Fruit fly (Drosophila melanogaster): ENCODE measurements around the gene CG32235.
A peak's percentile ranks its signal among the peaks of the same experiment; 100 is the strongest.

CG32235 gene

DNA sequence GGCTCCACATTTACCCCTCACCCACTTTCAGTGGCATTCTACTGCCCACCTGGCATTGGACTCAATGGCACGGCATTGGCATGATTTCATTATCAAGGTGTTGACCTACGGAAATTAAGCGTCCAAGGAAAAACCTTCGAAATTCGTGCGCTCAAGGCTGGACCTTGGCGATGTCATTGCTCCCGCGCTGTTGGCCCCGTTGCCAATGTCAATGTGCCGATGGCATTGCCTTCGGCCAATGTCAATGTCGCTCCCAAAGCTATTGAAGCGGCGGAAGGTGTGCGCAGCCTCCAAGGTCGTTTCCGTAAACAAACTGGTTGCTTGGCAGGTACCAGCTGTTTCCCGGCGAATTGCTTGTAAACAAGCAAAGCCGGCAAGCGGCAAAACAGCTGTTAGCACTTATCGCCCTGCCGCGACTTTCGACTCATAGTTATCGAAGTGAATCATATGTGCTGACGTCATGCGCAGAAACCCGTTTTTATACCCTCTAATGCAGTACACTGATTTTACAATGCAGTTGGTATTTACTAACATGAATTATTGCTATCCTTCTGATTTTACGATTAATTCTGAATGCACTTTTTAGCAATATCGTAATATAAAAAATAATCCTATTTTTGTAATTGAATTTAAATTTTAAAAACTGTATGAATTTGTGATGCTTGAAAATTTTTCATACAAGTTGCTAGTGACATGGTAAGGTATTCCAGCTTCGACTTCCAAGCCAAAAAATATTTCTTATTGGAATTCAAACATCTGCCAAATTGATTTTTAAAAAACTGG lies 35.7 kb downstream of the CG32235 start (continued):
- TF ChIP-seq Trl (optimal IDR thresholded peaks at IDR 0.05): no peak
- TF ChIP-seq Trl (GFP tag; optimal IDR thresholded peaks at IDR 0.05): peak; percentile 89
- no peak for TF ChIP-seq nau (GFP tag; optimal IDR thresholded peaks at IDR 0.05)
- TF ChIP-seq Oli (tag; optimal IDR thresholded peaks at IDR 0.05): peak; percentile 96
- TF ChIP-seq CG8388 (GFP tag; optimal IDR thresholded peaks at IDR 0.05): peak; percentile 92
- peak; percentile 94 for TF ChIP-seq CG13775 (GFP tag; optimal IDR thresholded peaks at IDR 0.05)
- no peak for TF ChIP-seq CG8290 (GFP tag; optimal IDR thresholded peaks at IDR 0.05)
- peak in 1 of 2 experiments; percentile 53 for TF ChIP-seq CG8290 (tag; optimal IDR thresholded peaks at IDR 0.05)
- TF ChIP-seq Dek (tag; optimal IDR thresholded peaks at IDR 0.05): peak; percentile 92
- TF ChIP-seq CG9609 (GFP tag; optimal IDR thresholded peaks at IDR 0.05): peak; percentile 81
- TF ChIP-seq dysf (GFP tag; IDR thresholded peaks at IDR 0.05): peak; percentile 98
- peak; percentile 91 for TF ChIP-seq zen (tag; optimal IDR thresholded peaks at IDR 0.05)
- TF ChIP-seq CG6854 (GFP tag; optimal IDR thresholded peaks at IDR 0.05): peak; percentile 92
- peak; percentile 79 for TF ChIP-seq CG5180 (GFP tag; optimal IDR thresholded peaks at IDR 0.05)
- TF ChIP-seq Neu2 (GFP tag; optimal IDR thresholded peaks at IDR 0.05; ENCODE audit: borderline replicate concordance): peak; percentile 67
- TF ChIP-seq nerfin-2 (GFP tag; IDR thresholded peaks at IDR 0.05; ENCODE audit: partially characterized antibody): no peak
- peak; percentile 72 for TF ChIP-seq NC2α (GFP tag; optimal IDR thresholded peaks at IDR 0.05)
- peak; percentile 85 for TF ChIP-seq sim (GFP tag; IDR thresholded peaks at IDR 0.05)
- peak; percentile 94 for TF ChIP-seq CG14050 (GFP tag; IDR thresholded peaks at IDR 0.05)
- peak; percentile 93 for TF ChIP-seq CG14710 (tag; optimal IDR thresholded peaks at IDR 0.05)
- peak; percentile 76 for TF ChIP-seq TFAM (GFP tag; optimal IDR thresholded peaks at IDR 0.05)
- peak; percentile 89 for TF ChIP-seq CG3065 (GFP tag; optimal IDR thresholded peaks at IDR 0.05)
- TF ChIP-seq oc (tag; optimal IDR thresholded peaks at IDR 0.05): peak; percentile 95
- peak; percentile 54; the same call in 1 of the 2 replicates for TF ChIP-seq Bgb (GFP tag; IDR thresholded peaks at IDR 0.05; ENCODE audit: partially characterized antibody)
- no peak for TF ChIP-seq prd (optimal IDR thresholded peaks at IDR 0.05)
- peak; percentile 98 for TF ChIP-seq prd (GFP tag; IDR thresholded peaks at IDR 0.05)
- TF ChIP-seq sima (GFP tag; optimal IDR thresholded peaks at IDR 0.05): peak; percentile 51
- no peak for TF ChIP-seq Lpt (GFP tag; optimal IDR thresholded peaks at IDR 0.05)
- TF ChIP-seq Myb (GFP tag; optimal IDR thresholded peaks at IDR 0.05): no peak
- peak; percentile 91 for TF ChIP-seq CG10654 (GFP tag; optimal IDR thresholded peaks at IDR 0.05)
- peak; percentile 98 for TF ChIP-seq so (GFP tag; IDR thresholded peaks at IDR 0.05)
- TF ChIP-seq esg (GFP tag; conservative IDR thresholded peaks at IDR 0.05): peak; percentile 96
- TF ChIP-seq Six4 (GFP tag; optimal IDR thresholded peaks at IDR 0.05): peak; percentile 91
- peak; percentile 93 for TF ChIP-seq CG31224 (GFP tag; IDR thresholded peaks at IDR 0.05)
- TF ChIP-seq CG11695 (GFP tag; IDR thresholded peaks at IDR 0.05): peak; percentile 96
- peak; percentile 93 for TF ChIP-seq CG5953 (GFP tag; IDR thresholded peaks at IDR 0.05)
- TF ChIP-seq klu (GFP tag; IDR thresholded peaks at IDR 0.05): peak; percentile 96
- peak; percentile 94 for TF ChIP-seq CG11247 (GFP tag; IDR thresholded peaks at IDR 0.05)
- no peak for TF ChIP-seq odd (GFP tag; optimal IDR thresholded peaks at IDR 0.05)
- peak; percentile 87 for TF ChIP-seq CG4328 (GFP tag; optimal IDR thresholded peaks at IDR 0.05)
- TF ChIP-seq Drgx (GFP tag; IDR thresholded peaks at IDR 0.05): peak; percentile 95
- TF ChIP-seq Lhr (GFP tag; optimal IDR thresholded peaks at IDR 0.05): peak; percentile 81
- TF ChIP-seq CG6813 (GFP tag; optimal IDR thresholded peaks at IDR 0.05): peak; percentile 91
- peak; percentile 96 for TF ChIP-seq CG2199 (GFP tag; IDR thresholded peaks at IDR 0.05)
- TF ChIP-seq trh (GFP tag; optimal IDR thresholded peaks at IDR 0.05): peak; percentile 88
- TF ChIP-seq CG12942 (GFP tag; optimal IDR thresholded peaks at IDR 0.05): peak; percentile 93
- TF ChIP-seq Atf3 (GFP tag; optimal IDR thresholded peaks at IDR 0.05): peak; percentile 88
- TF ChIP-seq CG9437 (GFP tag; optimal IDR thresholded peaks at IDR 0.05): peak; percentile 91
- TF ChIP-seq Doc2 (GFP tag; IDR thresholded peaks at IDR 0.05): peak; percentile 77
- peak; percentile 90 for TF ChIP-seq CG17385 (GFP tag; optimal IDR thresholded peaks at IDR 0.05)
- TF ChIP-seq CG7357 (GFP tag; IDR thresholded peaks at IDR 0.05): peak; percentile 92
